Fruit fly (Drosophila melanogaster): Measurements from ENCODE around the gene CG11771.

dm6 chr3R:24910097-24910496 is 21.7 kb upstream of the CG11771 start:
- TF ChIP-seq CG8478 (optimal IDR thresholded peaks at IDR 0.05) (no peak), Dll (optimal IDR thresholded peaks at IDR 0.05) (no peak), EcR (GFP tag; optimal IDR thresholded peaks at IDR 0.05) (no peak), usp (GFP tag; optimal IDR thresholded peaks at IDR 0.05) (no peak), pan (optimal IDR thresholded peaks at IDR 0.05) (no peak), psq (optimal IDR thresholded peaks at IDR 0.05) (no peak)

Measured in whole organism.